Fruit fly (Drosophila melanogaster): Measurements from ENCODE around the gene CG14439.

- TF ChIP-seq CG8478 (optimal IDR thresholded peaks at IDR 0.05): no peak
- no peak for TF ChIP-seq CTCF (optimal IDR thresholded peaks at IDR 0.05)
Measured at dm6 chrX:6790944-6791343, 43.6 kb downstream of the CG14439 start.
